Worm (Caenorhabditis elegans): ENCODE measurements around the gene T25D10.4.

- no peak for TF ChIP-seq lin-13 (GFP tag; optimal IDR thresholded peaks at IDR 0.05)
- TF ChIP-seq F44E2.7 (GFP tag; IDR thresholded peaks at IDR 0.05), result no peak
- no peak for TF ChIP-seq mep-1 (tag; optimal IDR thresholded peaks at IDR 0.05)
- no peak for TF ChIP-seq unc-130 (GFP tag; optimal IDR thresholded peaks at IDR 0.05)
- TF ChIP-seq dpl-1 (GFP tag; optimal IDR thresholded peaks at IDR 0.05), result no peak
- no peak for TF ChIP-seq hlh-11 (tag; optimal IDR thresholded peaks at IDR 0.05)
- TF ChIP-seq ceh-82 (tag; optimal IDR thresholded peaks at IDR 0.05), result no peak
- no peak for TF ChIP-seq unc-62 (GFP tag; optimal IDR thresholded peaks at IDR 0.05 in 1 of 2)
- TF ChIP-seq unc-62 (tag; optimal IDR thresholded peaks at IDR 0.05), result no peak
- no peak for TF ChIP-seq fos-1 (tag; optimal IDR thresholded peaks at IDR 0.05)
- TF ChIP-seq F37D6.2 (tag; optimal IDR thresholded peaks at IDR 0.05), result no peak
- TF ChIP-seq T26A8.4 (GFP tag; IDR thresholded peaks at IDR 0.05), result no peak
- TF ChIP-seq pqm-1 (tag; optimal IDR thresholded peaks at IDR 0.05), result no peak
These were observed 16.0 kb downstream of the T25D10.4 start for ce11 chrII:6394037-6394436.

Data from whole organism, L4 larva.